Fruit fly (Drosophila melanogaster): ENCODE data around the gene Utx.

Gene Utx

DNA sequence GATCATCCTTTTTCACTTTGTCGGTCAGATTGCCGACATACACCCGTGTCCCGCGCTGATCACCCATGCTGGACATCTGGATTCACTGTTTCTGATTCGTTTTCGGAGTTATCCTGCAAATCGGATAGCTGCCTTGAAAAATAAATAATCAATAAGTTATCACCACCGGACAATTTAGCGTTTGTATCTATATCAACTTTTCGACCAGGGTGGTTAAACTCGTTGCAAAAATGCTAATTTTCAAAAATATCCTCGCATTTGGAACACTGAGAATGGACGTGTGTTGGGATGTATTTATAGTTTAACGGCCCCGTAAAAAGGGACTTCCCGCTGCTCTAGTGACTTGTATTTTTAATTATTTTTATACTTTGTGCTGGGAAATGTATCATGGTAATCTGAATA, 15.3 kb downstream of the Utx start, which contains the start of gene Rsf1:
Rsf1 (minus strand) TSS at position 212 of the 402 bp plus-strand sequence.
- TF ChIP-seq dl (GFP tag; optimal IDR thresholded peaks at IDR 0.05; ENCODE audit: insufficient read depth in 1 of 2, partially characterized antibody in 2 of 2) (peak in 1 of 2 experiments; percentile 22), Rel (GFP tag; optimal IDR thresholded peaks at IDR 0.05) (no peak), Rel (tag; optimal IDR thresholded peaks at IDR 0.05) (peak; percentile 83), tai (GFP tag; optimal IDR thresholded peaks at IDR 0.05) (no peak), Dfd (GFP tag; optimal IDR thresholded peaks at IDR 0.05) (no peak), dsf (GFP tag; optimal IDR thresholded peaks at IDR 0.05; ENCODE audit: borderline replicate concordance) (no peak), OdsH (GFP tag; optimal IDR thresholded peaks at IDR 0.05) (no peak)

DNA sequence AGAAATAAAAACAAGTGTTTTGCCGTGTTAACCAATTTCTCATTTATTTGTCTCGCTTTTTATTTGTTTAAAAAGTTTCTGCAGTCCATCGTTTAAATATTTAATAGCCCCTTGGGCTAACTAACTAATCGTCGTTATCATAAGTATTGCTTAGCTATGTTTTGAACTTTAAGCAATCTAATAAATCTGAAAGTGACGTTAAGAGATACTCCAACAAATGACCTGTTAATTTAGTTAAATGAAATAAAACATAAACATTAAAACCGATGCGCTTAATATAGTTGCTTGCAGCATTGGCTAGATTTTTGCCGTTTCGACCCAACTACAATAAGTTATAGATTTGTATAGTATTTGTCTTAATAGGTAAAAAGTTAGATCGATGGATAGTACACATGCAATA, 16.8 kb downstream of the Utx start:
- TF ChIP-seq Hnf4 (GFP tag; optimal IDR thresholded peaks at IDR 0.05) = no peak
- no peak for TF ChIP-seq pan (optimal IDR thresholded peaks at IDR 0.05)
- TF ChIP-seq Hr83 (GFP tag; optimal IDR thresholded peaks at IDR 0.05; ENCODE audit: poor library complexity, severe bottlenecking) = no peak
- TF ChIP-seq br (GFP tag; optimal IDR thresholded peaks at IDR 0.05) = no peak
- TF ChIP-seq dmrt93B (GFP tag; optimal IDR thresholded peaks at IDR 0.05) = no peak
- TF ChIP-seq HLH106 (tag; optimal IDR thresholded peaks at IDR 0.05) = no peak
- TF ChIP-seq ey (GFP tag; optimal IDR thresholded peaks at IDR 0.05) = no peak
- TF ChIP-seq usp (GFP tag; optimal IDR thresholded peaks at IDR 0.05) = no peak
- no peak for TF ChIP-seq Dif (GFP tag; optimal IDR thresholded peaks at IDR 0.05; ENCODE audit: partially characterized antibody)
- TF ChIP-seq fru (GFP tag; optimal IDR thresholded peaks at IDR 0.05) = no peak
- no peak for TF ChIP-seq Sp1 (GFP tag; optimal IDR thresholded peaks at IDR 0.05)
- TF ChIP-seq CrebA (GFP tag; optimal IDR thresholded peaks at IDR 0.05; ENCODE audit: borderline replicate concordance) = no peak
- TF ChIP-seq Jra (GFP tag; optimal IDR thresholded peaks at IDR 0.05) = no peak
- TF ChIP-seq dl (GFP tag; optimal IDR thresholded peaks at IDR 0.05; ENCODE audit: insufficient read depth in 1 of 2, partially characterized antibody in 2 of 2) = no peak

DNA sequence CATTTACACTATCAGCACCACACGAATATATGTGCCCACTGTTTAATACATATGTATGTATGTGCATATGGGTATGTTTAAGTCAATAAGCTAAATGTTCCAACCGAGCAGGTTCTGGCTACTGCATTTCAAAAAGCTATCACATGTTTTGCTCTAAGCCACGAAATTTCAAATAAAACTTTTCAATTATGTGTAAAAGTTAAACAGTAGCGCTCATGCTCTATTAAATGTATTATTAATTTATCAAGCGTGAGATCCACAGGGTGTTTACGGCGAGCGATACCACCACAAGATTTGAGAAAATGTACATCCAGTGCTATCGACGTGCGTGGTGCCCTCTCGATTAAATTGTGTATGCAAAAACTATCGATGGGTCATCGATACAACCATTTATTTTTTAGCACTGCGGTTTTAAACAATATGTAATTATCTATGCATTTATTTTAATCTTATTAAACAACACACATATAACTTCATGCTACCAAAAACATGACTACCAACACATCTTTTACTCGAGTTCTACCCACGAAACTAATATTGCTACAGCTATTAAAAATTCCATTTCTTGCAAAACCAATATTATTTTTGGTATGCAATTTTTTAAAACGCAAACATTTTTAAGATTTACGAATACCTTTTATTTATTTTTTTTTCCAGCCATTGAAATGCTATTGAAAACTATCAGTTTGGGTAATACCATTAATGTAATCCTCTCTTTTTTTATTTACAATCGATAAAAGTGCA, 17.7 kb downstream of the Utx start, which contains the start of gene Pten:
Pten (minus strand) TSS at position 300 of the 744 bp plus-strand sequence.
- TF ChIP-seq HLH106 (tag; optimal IDR thresholded peaks at IDR 0.05) (no peak), fru (GFP tag; optimal IDR thresholded peaks at IDR 0.05) (no peak), Vsx2 (GFP tag; optimal IDR thresholded peaks at IDR 0.05; ENCODE audit: partially characterized antibody) (peak; percentile 99), CrebA (GFP tag; optimal IDR thresholded peaks at IDR 0.05; ENCODE audit: borderline replicate concordance) (no peak), CG9705 (GFP tag; optimal IDR thresholded peaks at IDR 0.05) (peak; percentile 24), Mio (GFP tag; optimal IDR thresholded peaks at IDR 0.05) (no peak), OdsH (GFP tag; optimal IDR thresholded peaks at IDR 0.05) (no peak), N (GFP tag; optimal IDR thresholded peaks at IDR 0.05) (no peak), brk (GFP tag; optimal IDR thresholded peaks at IDR 0.05) (peak; percentile 16), Hnf4 (GFP tag; optimal IDR thresholded peaks at IDR 0.05) (no peak), Myc (optimal IDR thresholded peaks at IDR 0.05) (no peak), sv (GFP tag; optimal IDR thresholded peaks at IDR 0.05) (peak; percentile 59), CG32264 (GFP tag; optimal IDR thresholded peaks at IDR 0.05) (no peak), Dfd (GFP tag; optimal IDR thresholded peaks at IDR 0.05) (no peak), jim (GFP tag; optimal IDR thresholded peaks at IDR 0.05) (no peak), pan (optimal IDR thresholded peaks at IDR 0.05) (no peak), Hr83 (GFP tag; optimal IDR thresholded peaks at IDR 0.05; ENCODE audit: poor library complexity, severe bottlenecking) (peak; percentile 65), lola (GFP tag; optimal IDR thresholded peaks at IDR 0.05) (no peak), Rel (GFP tag; optimal IDR thresholded peaks at IDR 0.05) (no peak), Rel (tag; optimal IDR thresholded peaks at IDR 0.05) (no peak), dsf (GFP tag; optimal IDR thresholded peaks at IDR 0.05; ENCODE audit: borderline replicate concordance) (peak; percentile 2), usp (GFP tag; optimal IDR thresholded peaks at IDR 0.05) (no peak), woc (GFP tag; optimal IDR thresholded peaks at IDR 0.05) (peak; percentile 53), dmrt93B (GFP tag; optimal IDR thresholded peaks at IDR 0.05) (no peak), Jra (GFP tag; optimal IDR thresholded peaks at IDR 0.05) (peak; percentile 41), psq (GFP tag; optimal IDR thresholded peaks at IDR 0.05) (peak; percentile 36), h (GFP tag; optimal IDR thresholded peaks at IDR 0.05) (no peak), Abd-B (GFP tag; optimal IDR thresholded peaks at IDR 0.05) (no peak), foxo (GFP tag; optimal IDR thresholded peaks at IDR 0.05) (no peak), Dif (GFP tag; optimal IDR thresholded peaks at IDR 0.05; ENCODE audit: partially characterized antibody) (peak; percentile 99), GATAd (GFP tag; optimal IDR thresholded peaks at IDR 0.05) (no peak), br (GFP tag; optimal IDR thresholded peaks at IDR 0.05) (no peak), sage (GFP tag; optimal IDR thresholded peaks at IDR 0.05) (no peak), dl (GFP tag; optimal IDR thresholded peaks at IDR 0.05; ENCODE audit: insufficient read depth in 1 of 2, partially characterized antibody in 2 of 2) (peak; percentile 59 to 88), Sp1 (GFP tag; optimal IDR thresholded peaks at IDR 0.05) (no peak), ey (GFP tag; optimal IDR thresholded peaks at IDR 0.05) (peak; percentile 30), rgr (GFP tag; optimal IDR thresholded peaks at IDR 0.05) (no peak), Hr78 (GFP tag; optimal IDR thresholded peaks at IDR 0.05) (no peak), tai (GFP tag; optimal IDR thresholded peaks at IDR 0.05) (no peak)

Measured in whole organism, wandering third instar larva.